Fruit fly (Drosophila melanogaster): ENCODE results near the gene CG42813.
A peak's percentile ranks its signal among the peaks of the same experiment; 100 is the strongest.

The CG42813 gene

DNA sequence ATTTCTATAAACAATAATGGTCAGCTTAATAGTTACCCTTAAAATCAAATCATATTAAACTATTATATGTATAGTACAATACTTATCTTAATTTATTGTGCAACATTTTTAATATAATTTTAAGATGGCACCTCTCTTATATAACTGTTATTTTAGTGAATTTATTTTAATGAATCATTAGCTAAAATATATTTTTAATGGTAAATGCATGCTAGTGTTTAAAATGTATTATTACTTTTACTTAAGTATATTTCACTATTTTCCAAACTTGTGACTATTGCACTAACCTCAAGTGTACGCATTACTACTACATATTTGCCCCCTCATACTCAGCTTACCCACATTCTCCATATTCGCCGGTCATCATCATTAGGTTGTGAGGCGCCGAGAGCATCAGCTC lies 17.9 kb upstream of the CG42813 start (continued):
- TF ChIP-seq Dbx (GFP tag; IDR thresholded peaks at IDR 0.05) (0 out of 3 replicates have a peak, but pooled peaks have one; percentile 37), CG8924 (tag; optimal IDR thresholded peaks at IDR 0.05) (peak; percentile 94), tll (GFP tag; optimal IDR thresholded peaks at IDR 0.05) (no peak), CG14860 (GFP tag; IDR thresholded peaks at IDR 0.05; ENCODE audit: partially characterized antibody) (no peak), MESR4 (GFP tag; optimal IDR thresholded peaks at IDR 0.05) (no peak), CG8478 (optimal IDR thresholded peaks at IDR 0.05) (no peak), phol (tag; optimal IDR thresholded peaks at IDR 0.05) (peak; percentile 89), BEAF-32 (GFP tag; optimal IDR thresholded peaks at IDR 0.05) (no peak), Hr3 (GFP tag; optimal IDR thresholded peaks at IDR 0.05) (peak; percentile 68), HLHmδ (GFP tag; optimal IDR thresholded peaks at IDR 0.05) (no peak), gsb (GFP tag; IDR thresholded peaks at IDR 0.05) (no peak), CG11695 (GFP tag; IDR thresholded peaks at IDR 0.05) (peak; percentile 89; the same call in 2 of the 3 replicates), Gug (GFP tag; IDR thresholded peaks at IDR 0.05) (no peak), NC2α (GFP tag; optimal IDR thresholded peaks at IDR 0.05) (no peak), wek (GFP tag; optimal IDR thresholded peaks at IDR 0.05) (no peak), CG4854 (GFP tag; optimal IDR thresholded peaks at IDR 0.05) (no peak), CG5245 (GFP tag; optimal IDR thresholded peaks at IDR 0.05) (peak; percentile 35), salm (tag; optimal IDR thresholded peaks at IDR 0.05) (peak; percentile 82), Dad (GFP tag; optimal IDR thresholded peaks at IDR 0.05) (no peak), Stat92E (GFP tag; optimal IDR thresholded peaks at IDR 0.05) (peak in 1 of 3 experiments; percentile 44), H15 (GFP tag; IDR thresholded peaks at IDR 0.05) (no peak), lola (GFP tag; optimal IDR thresholded peaks at IDR 0.05) (peak in 1 of 3 experiments; percentile 90), sug (tag; optimal IDR thresholded peaks at IDR 0.05) (peak; percentile 77), CG1792 (GFP tag; optimal IDR thresholded peaks at IDR 0.05) (no peak), amos (GFP tag; IDR thresholded peaks at IDR 0.05; ENCODE audit: partially characterized antibody) (no peak), gcm2 (GFP tag; optimal IDR thresholded peaks at IDR 0.05) (no peak), CG17361 (GFP tag; IDR thresholded peaks at IDR 0.05) (peak; percentile 94), Dek (tag; optimal IDR thresholded peaks at IDR 0.05) (peak; percentile 33), otp (GFP tag; IDR thresholded peaks at IDR 0.05) (no peak), Deaf1 (tag; optimal IDR thresholded peaks at IDR 0.05) (peak; percentile 75), jing (GFP tag; optimal IDR thresholded peaks at IDR 0.05) (no peak), CG10565 (GFP tag; optimal IDR thresholded peaks at IDR 0.05) (no peak), da (GFP tag; optimal IDR thresholded peaks at IDR 0.05) (no peak), Antp (GFP tag; optimal IDR thresholded peaks at IDR 0.05) (no peak), Lpt (GFP tag; optimal IDR thresholded peaks at IDR 0.05) (no peak), CG4617 (GFP tag; optimal IDR thresholded peaks at IDR 0.05; ENCODE audit: borderline replicate concordance) (no peak), Taf1 (GFP tag; IDR thresholded peaks at IDR 0.05) (no peak), Myb (GFP tag; optimal IDR thresholded peaks at IDR 0.05) (no peak), CG10959 (GFP tag; IDR thresholded peaks at IDR 0.05) (no peak), CG10267 (tag; optimal IDR thresholded peaks at IDR 0.05) (peak; percentile 87), CG8089 (GFP tag; optimal IDR thresholded peaks at IDR 0.05) (no peak), CG15514 (GFP tag; optimal IDR thresholded peaks at IDR 0.05) (peak; percentile 47), sob (GFP tag; IDR thresholded peaks at IDR 0.05) (peak; percentile 36; the same call in 1 of the 2 replicates), fu2 (GFP tag; optimal IDR thresholded peaks at IDR 0.05) (no peak), HLH4C (GFP tag; IDR thresholded peaks at IDR 0.05; ENCODE audit: partially characterized antibody) (no peak), CG11560 (tag; IDR thresholded peaks at IDR 0.05) (no peak), CG11247 (GFP tag; IDR thresholded peaks at IDR 0.05) (no peak), vfl (GFP tag; optimal IDR thresholded peaks at IDR 0.05) (no peak), tgo (GFP tag; IDR thresholded peaks at IDR 0.05) (peak; percentile 65; the same call in 2 of the 3 replicates), TFAM (GFP tag; optimal IDR thresholded peaks at IDR 0.05) (peak; percentile 12), CG12155 (GFP tag; optimal IDR thresholded peaks at IDR 0.05) (peak; percentile 46)
